Fruit fly (Drosophila melanogaster) whole organism, pupa: ENCODE results near the gene Alp12.

ENCODE experiments used
- CG10348 ChIP-seq: fragments of 200-800 bp; sonication (Bioruptor generic); IDR thresholded peaks from 2 replicates; pipeline ENCODE4 v1.3.6; 2022; ENCODE audit warnings: missing biosample characterization, missing genetic modification characterization
- CG12605 ChIP-seq: fragments of 200-800 bp; sonication (Bioruptor generic); IDR thresholded peaks from 2 replicates; pipeline ENCODE4 v1.3.6; 2022; ENCODE audit warnings: missing biosample characterization, missing genetic modification characterization
- CG13204 ChIP-seq: fragments of 200-800 bp; sonication (Bioruptor generic); optimal IDR thresholded peaks from 2 replicates; lab custom pipeline; 2018; ENCODE audit warnings: missing biosample characterization, mild to moderate bottlenecking, missing genetic modification characterization, moderate library complexity
- CG14655 ChIP-seq: fragments of 200-800 bp; sonication (Bioruptor generic); optimal IDR thresholded peaks from 3 replicates; lab custom pipeline; 2017; ENCODE audit warnings: mild to moderate bottlenecking, missing biosample characterization, missing genetic modification reagents, missing genetic modification characterization
- CG15710 ChIP-seq: fragments of 200-800 bp; sonication (Bioruptor generic); optimal IDR thresholded peaks from 2 replicates; lab custom pipeline; 2018; ENCODE audit warnings: missing biosample characterization, mild to moderate bottlenecking, missing genetic modification characterization, moderate library complexity
- CG17806 ChIP-seq: fragments of 200-800 bp; sonication (Bioruptor generic); optimal IDR thresholded peaks from 2 replicates; lab custom pipeline; 2018; ENCODE audit warnings: missing biosample characterization, mild to moderate bottlenecking, missing genetic modification characterization, moderate library complexity
- CG32121 ChIP-seq: fragments of 200-800 bp; sonication (Bioruptor generic); IDR thresholded peaks from 2 replicates; pipeline ENCODE4 v1.3.6; 2022; ENCODE audit warnings: missing biosample characterization, missing genetic modification characterization
- CG34367 ChIP-seq: fragments of 200-800 bp; sonication (Bioruptor generic); optimal IDR thresholded peaks from 2 replicates; lab custom pipeline; 2018; ENCODE audit warnings: missing biosample characterization, mild to moderate bottlenecking, missing genetic modification characterization
- CG4496 ChIP-seq: fragments of 200-800 bp; sonication (Bioruptor generic); IDR thresholded peaks from 3 replicates; pipeline ENCODE4 v1.3.6; 2022; ENCODE audit warnings: missing biosample characterization, missing genetic modification characterization
- CG8159 ChIP-seq: fragments of 200-800 bp; sonication (Bioruptor generic); optimal IDR thresholded peaks from 3 replicates; lab custom pipeline; 2018; ENCODE audit warnings: missing biosample characterization, mild to moderate bottlenecking, missing genetic modification characterization, moderate library complexity
- CG8301 ChIP-seq: fragments of 200-800 bp; sonication (Bioruptor generic); optimal IDR thresholded peaks from 2 replicates; lab custom pipeline; 2018; ENCODE audit warnings: missing biosample characterization, mild to moderate bottlenecking, missing genetic modification characterization
- CG9948 ChIP-seq: fragments of 200-800 bp; sonication (Bioruptor generic); optimal IDR thresholded peaks from 2 replicates; lab custom pipeline; 2018; ENCODE audit warnings: missing biosample characterization, mild to moderate bottlenecking, missing genetic modification characterization, moderate library complexity
- D1 ChIP-seq: fragments of 200-800 bp; sonication (Bioruptor generic); optimal IDR thresholded peaks from 2 replicates; lab custom pipeline; 2018; ENCODE audit warnings: missing biosample characterization, mild to moderate bottlenecking, missing genetic modification characterization, moderate library complexity
- EcR ChIP-seq: fragments of 200-800 bp; sonication (Bioruptor generic); optimal IDR thresholded peaks from 3 replicates; lab custom pipeline; 2019; ENCODE audit warnings: missing biosample characterization, missing genetic modification characterization, mild to moderate bottlenecking, moderate library complexity, missing genetic modification reagents
- Ets98B ChIP-seq: fragments of 200-800 bp; sonication (Bioruptor generic); IDR thresholded peaks from 2 replicates; pipeline ENCODE4 v1.3.6; 2022; ENCODE audit warnings: missing biosample characterization, missing genetic modification characterization
- Pif1A ChIP-seq: fragments of 200-800 bp; sonication (Bioruptor generic); optimal IDR thresholded peaks from 3 replicates; lab custom pipeline; 2016; ENCODE audit warnings: missing biosample characterization, missing genetic modification characterization
- Pif1B ChIP-seq: fragments of 200-800 bp; sonication (Bioruptor generic); optimal IDR thresholded peaks from 3 replicates; lab custom pipeline; 2016; ENCODE audit warnings: missing biosample characterization, missing genetic modification characterization
- Snoo ChIP-seq: fragments of 200-800 bp; sonication (Bioruptor generic); optimal IDR thresholded peaks from 3 replicates; lab custom pipeline; 2017; ENCODE audit warnings: missing biosample characterization, mild to moderate bottlenecking, missing genetic modification characterization, inconsistent platforms
- fd96Ca ChIP-seq: fragments of 200-800 bp; sonication (Bioruptor generic); IDR thresholded peaks from 3 replicates; pipeline ENCODE4 v1.3.6; 2022; ENCODE audit warnings: missing biosample characterization, missing genetic modification characterization
- gl ChIP-seq: fragments of 200-800 bp; sonication (Bioruptor generic); optimal IDR thresholded peaks from 2 replicates; lab custom pipeline; 2018; ENCODE audit warnings: missing biosample characterization, mild to moderate bottlenecking, missing genetic modification characterization
- rn ChIP-seq: fragments of 200-800 bp; sonication (Bioruptor generic); IDR thresholded peaks from 2 replicates; pipeline ENCODE4 v1.3.6; 2022; ENCODE audit warnings: missing biosample characterization, missing genetic modification characterization

The Alp12 gene

DNA sequence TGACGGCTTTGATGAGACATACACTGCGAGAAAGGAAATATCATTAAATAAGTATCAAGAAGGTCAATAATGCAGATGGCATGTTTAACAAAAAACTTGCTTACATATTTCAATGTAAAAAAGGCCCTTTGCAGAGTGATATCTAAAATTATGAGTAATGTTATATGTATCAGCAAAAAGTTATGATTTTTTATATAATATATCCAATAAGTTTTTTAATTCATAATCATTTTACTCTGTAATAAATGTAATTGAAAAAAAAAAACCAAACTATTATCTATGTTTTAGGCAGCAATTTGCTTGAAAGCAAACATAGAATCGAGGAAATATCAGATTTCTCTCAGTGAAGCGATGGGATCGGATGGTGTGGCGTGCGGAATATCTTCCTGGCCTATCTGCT lies 45.9 kb downstream of the Alp12 start:
- no peak for TF ChIP-seq CG15710 (tag; lab: Kevin White, UChicago)
- no peak for TF ChIP-seq rn (GFP tag; lab: Robert Waterston, UW)
- peak; percentile 41 for TF ChIP-seq CG8159 (tag; lab: Kevin White, UChicago)
- TF ChIP-seq gl (tag; lab: Kevin White, UChicago) = no peak
- TF ChIP-seq Pif1A (GFP tag; lab: Kevin White, UChicago) = no peak
- no peak for TF ChIP-seq CG13204 (GFP tag; lab: Kevin White, UChicago)
- TF ChIP-seq CG4496 (GFP tag; lab: Robert Waterston, UW) = no peak
- no peak for TF ChIP-seq Snoo
- TF ChIP-seq, all 21 proteins: peak for 1

- TF ChIP-seq Pif1A (GFP tag; lab: Kevin White, UChicago) = no peak
- TF ChIP-seq Snoo = no peak
- TF ChIP-seq rn (GFP tag; lab: Robert Waterston, UW) = no peak
- no peak for TF ChIP-seq CG32121 (GFP tag; lab: Robert Waterston, UW)
- no peak for TF ChIP-seq fd96Ca
- TF ChIP-seq CG8301 (tag; lab: Kevin White, UChicago) = no peak
- no peak for TF ChIP-seq D1 (tag; lab: Kevin White, UChicago)
- no peak for TF ChIP-seq CG17806 (tag; lab: Kevin White, UChicago)
- no peak for TF ChIP-seq Ets98B (GFP tag; lab: Robert Waterston, UW)
- no peak for TF ChIP-seq CG14655 (GFP tag; lab: Kevin White, UChicago)
- TF ChIP-seq CG12605 (GFP tag; lab: Robert Waterston, UW) = no peak
- no peak for TF ChIP-seq Pif1B (GFP tag; lab: Kevin White, UChicago)
- no peak for TF ChIP-seq gl (tag; lab: Kevin White, UChicago)
- no peak for TF ChIP-seq CG4496 (GFP tag; lab: Robert Waterston, UW)
- no peak for TF ChIP-seq CG9948 (tag; lab: Kevin White, UChicago)
- TF ChIP-seq CG10348 = no peak
- TF ChIP-seq EcR (GFP tag; lab: Kevin White, UChicago) = no peak
- no peak for TF ChIP-seq CG34367 (tag; lab: Kevin White, UChicago)
- no peak for TF ChIP-seq CG13204 (GFP tag; lab: Kevin White, UChicago)
- no peak for TF ChIP-seq CG15710 (tag; lab: Kevin White, UChicago)
Observed at dm6 chr2L:19472256-19472655, 48.4 kb downstream of the Alp12 start.

dm6 chr2L:19473397-19474009 lies 49.7 kb downstream of the Alp12 start:
- TF ChIP-seq fd96Ca (no peak), rn (GFP tag; lab: Robert Waterston, UW) (no peak), CG9948 (tag; lab: Kevin White, UChicago) (no peak), CG17806 (tag; lab: Kevin White, UChicago) (no peak)
- TF ChIP-seq, all 21 proteins: peak for 0
